Fruit fly (Drosophila melanogaster): ENCODE results near the gene mRpS31.

mRpS31 gene

dm6 chr3L:16041260-16042079, 36.5 kb downstream of the mRpS31 start (continued):
- TF ChIP-seq CG6808 (GFP tag; optimal IDR thresholded peaks at IDR 0.05) (peak; percentile 89), Ets21C (GFP tag; optimal IDR thresholded peaks at IDR 0.05) (no peak), CG6854 (GFP tag; optimal IDR thresholded peaks at IDR 0.05) (peak; percentile 93), CG11902 (GFP tag; optimal IDR thresholded peaks at IDR 0.05) (no peak), CG3919 (GFP tag; optimal IDR thresholded peaks at IDR 0.05) (peak; percentile 27), salr (GFP tag; optimal IDR thresholded peaks at IDR 0.05) (peak; percentile 42 to 73), CG31627 (GFP tag; optimal IDR thresholded peaks at IDR 0.05) (no peak), OdsH (GFP tag; optimal IDR thresholded peaks at IDR 0.05) (peak; percentile 24), esn (GFP tag; optimal IDR thresholded peaks at IDR 0.05) (peak; percentile 2), cyc (GFP tag; optimal IDR thresholded peaks at IDR 0.05) (no peak), CG4318 (GFP tag; optimal IDR thresholded peaks at IDR 0.05) (no peak), ss (GFP tag; optimal IDR thresholded peaks at IDR 0.05) (peak; percentile 92 to 96), CG8632 (GFP tag; optimal IDR thresholded peaks at IDR 0.05) (peak; percentile 40), CG7368 (GFP tag; optimal IDR thresholded peaks at IDR 0.05) (peak; percentile 28), pdm3 (GFP tag; optimal IDR thresholded peaks at IDR 0.05) (peak; percentile 15)

- no peak for TF ChIP-seq OdsH (GFP tag; optimal IDR thresholded peaks at IDR 0.05)
- TF ChIP-seq acj6 (GFP tag; optimal IDR thresholded peaks at IDR 0.05): peak; percentile 28
- 0 out of 2 replicates have a peak, but pooled peaks have one; percentile 3 for TF ChIP-seq CG15336 (GFP tag; IDR thresholded peaks at IDR 0.05)
- TF ChIP-seq CG32006 (GFP tag; optimal IDR thresholded peaks at IDR 0.05): peak; percentile 29
- TF ChIP-seq Met (GFP tag; optimal IDR thresholded peaks at IDR 0.05): peak; percentile 19
- TF ChIP-seq CG3032 (tag; optimal IDR thresholded peaks at IDR 0.05): peak; percentile 6
- no peak for TF ChIP-seq lz (GFP tag; optimal IDR thresholded peaks at IDR 0.05)
These were observed 37.0 kb downstream of the mRpS31 start for dm6 chr3L:16042080-16042344.

- TF ChIP-seq Blimp-1 (GFP tag; optimal IDR thresholded peaks at IDR 0.05) (no peak), Lpt (GFP tag; optimal IDR thresholded peaks at IDR 0.05) (peak; percentile 57), fd85E (GFP tag; optimal IDR thresholded peaks at IDR 0.05) (peak; percentile 32), CG6792 (GFP tag; optimal IDR thresholded peaks at IDR 0.05) (no peak)
These were observed 37.6 kb downstream of the mRpS31 start for dm6 chr3L:16042640-16043039.

- TF ChIP-seq CG6808 (GFP tag; optimal IDR thresholded peaks at IDR 0.05): peak; percentile 83
- peak; percentile 28 for TF ChIP-seq Eip93F (GFP tag; optimal IDR thresholded peaks at IDR 0.05)
- peak; percentile 60 for TF ChIP-seq fd59A (GFP tag; optimal IDR thresholded peaks at IDR 0.05)
- peak; percentile 90 for TF ChIP-seq CG8119 (GFP tag; IDR thresholded peaks at IDR 0.05)
- peak; percentile 73 for TF ChIP-seq CG1621 (tag; optimal IDR thresholded peaks at IDR 0.05)
- peak; percentile 57 for TF ChIP-seq Eip75B (GFP tag; optimal IDR thresholded peaks at IDR 0.05)
- TF ChIP-seq CG11294 (GFP tag; IDR thresholded peaks at IDR 0.05): no peak; the same call in 1 of the 2 replicates
- TF ChIP-seq vri (GFP tag; optimal IDR thresholded peaks at IDR 0.05): peak; percentile 27
- peak; percentile 76 for TF ChIP-seq CG16779 (tag; optimal IDR thresholded peaks at IDR 0.05)
- TF ChIP-seq Smox (GFP tag; optimal IDR thresholded peaks at IDR 0.05): peak; percentile 36
- TF ChIP-seq Ets21C (GFP tag; optimal IDR thresholded peaks at IDR 0.05): peak; percentile 19
- TF ChIP-seq Lpt (GFP tag; optimal IDR thresholded peaks at IDR 0.05): peak; percentile 72
- TF ChIP-seq Hr4 (GFP tag; optimal IDR thresholded peaks at IDR 0.05): peak; percentile 33
- TF ChIP-seq net (GFP tag; optimal IDR thresholded peaks at IDR 0.05): peak; percentile 73
- TF ChIP-seq CG15336 (GFP tag; IDR thresholded peaks at IDR 0.05): peak; percentile 84
- TF ChIP-seq CG6854 (GFP tag; optimal IDR thresholded peaks at IDR 0.05): peak; percentile 74
- TF ChIP-seq Hr39 (GFP tag; optimal IDR thresholded peaks at IDR 0.05): peak; percentile 10
- TF ChIP-seq CG7368 (GFP tag; optimal IDR thresholded peaks at IDR 0.05): no peak
- peak; percentile 86 for TF ChIP-seq Eip78C (GFP tag)
- peak; percentile 42 for TF ChIP-seq Sox102F (GFP tag; optimal IDR thresholded peaks at IDR 0.05)
- TF ChIP-seq topi (GFP tag; optimal IDR thresholded peaks at IDR 0.05): peak; percentile 43
- peak; percentile 92 for TF ChIP-seq CG3032 (tag; optimal IDR thresholded peaks at IDR 0.05)
- peak; percentile 24 for TF ChIP-seq CG3919 (GFP tag; optimal IDR thresholded peaks at IDR 0.05)
- peak; percentile 28 for TF ChIP-seq Sox14 (GFP tag; optimal IDR thresholded peaks at IDR 0.05)
- TF ChIP-seq Met (GFP tag; optimal IDR thresholded peaks at IDR 0.05): peak; percentile 63
- peak; percentile 81 for TF ChIP-seq CG34406 (GFP tag; optimal IDR thresholded peaks at IDR 0.05)
- peak; percentile 74 for TF ChIP-seq Blimp-1 (GFP tag; optimal IDR thresholded peaks at IDR 0.05)
- TF ChIP-seq CG31627 (GFP tag; optimal IDR thresholded peaks at IDR 0.05): peak; percentile 30
These were observed 38.2 kb downstream of the mRpS31 start for dm6 chr3L:16043045-16043781.

All from whole organism, prepupa.